Worm (Caenorhabditis elegans) whole organism, late embryonic: ENCODE results near the gene cyp-35B3.

Source experiments
- C38D4.7 ChIP-seq: fragments of 200-800 bp; sonication (Bioruptor generic); optimal IDR thresholded peaks from 2 replicates; lab custom pipeline; 2018; ENCODE audit warnings: mild to moderate bottlenecking, missing genetic modification characterization, moderate library complexity, missing compliant biosample characterization
- ahr-1 ChIP-seq: sonication (generic microtip); optimal IDR thresholded peaks from 2 replicates; lab custom pipeline; 2016; ENCODE audit warnings: missing genetic modification characterization, missing compliant biosample characterization
- ceh-14 ChIP-seq: sonication (generic microtip); optimal IDR thresholded peaks from 2 replicates; lab custom pipeline; 2016; ENCODE audit warnings: missing genotype, missing genetic modification characterization, missing compliant biosample characterization
- ceh-19 ChIP-seq: fragments of 200-800 bp; sonication (Bioruptor generic); optimal IDR thresholded peaks from 2 replicates; lab custom pipeline; 2018; ENCODE audit warnings: mild to moderate bottlenecking, missing genetic modification characterization, missing compliant biosample characterization
- ceh-2 ChIP-seq: sonication (generic microtip); optimal IDR thresholded peaks from 2 replicates; lab custom pipeline; 2016; ENCODE audit warnings: missing genotype, missing genetic modification characterization, missing compliant biosample characterization
- ceh-22 ChIP-seq: sonication (generic microtip); optimal IDR thresholded peaks from 2 replicates; lab custom pipeline; 2017; ENCODE audit warnings: missing biosample characterization, missing genetic modification characterization
- ceh-24 ChIP-seq: sonication (generic microtip); optimal IDR thresholded peaks from 2 replicates; lab custom pipeline; 2016; ENCODE audit warnings: mild to moderate bottlenecking, missing genetic modification characterization, missing compliant biosample characterization
- ceh-31 ChIP-seq: sonication (generic microtip); optimal IDR thresholded peaks from 2 replicates; lab custom pipeline; 2016; ENCODE audit warnings: missing genetic modification characterization, missing compliant biosample characterization
- ceh-34 ChIP-seq: sonication (generic microtip); optimal IDR thresholded peaks from 2 replicates; lab custom pipeline; 2016; ENCODE audit warnings: mild to moderate bottlenecking, missing genetic modification characterization, missing compliant biosample characterization
- ceh-45 ChIP-seq: fragments of 200-800 bp; sonication (Bioruptor generic); IDR thresholded peaks from 2 replicates; pipeline ENCODE4 v1.3.6; 2022; ENCODE audit warnings: missing genetic modification reagents, missing genetic modification characterization, missing compliant biosample characterization
- ceh-48 ChIP-seq: sonication (generic microtip); optimal IDR thresholded peaks from 2 replicates; lab custom pipeline; 2016; ENCODE audit warnings: missing genetic modification characterization, inconsistent platforms, missing compliant biosample characterization
- ceh-6 ChIP-seq: fragments of 200-800 bp; sonication (Bioruptor generic); optimal IDR thresholded peaks from 2 replicates; lab custom pipeline; 2018; ENCODE audit warnings: mild to moderate bottlenecking, missing genetic modification characterization, missing compliant biosample characterization
- ceh-9 ChIP-seq: sonication (generic microtip); optimal IDR thresholded peaks from 2 replicates; lab custom pipeline; 2016; ENCODE audit warnings: mild to moderate bottlenecking, missing genetic modification characterization, inconsistent platforms, missing compliant biosample characterization
- elt-4 ChIP-seq: sonication (generic microtip); optimal IDR thresholded peaks from 2 replicates; lab custom pipeline; 2016; ENCODE audit warnings: missing genetic modification characterization, missing compliant biosample characterization
- ets-4 ChIP-seq: sonication (generic microtip); optimal IDR thresholded peaks from 2 replicates; lab custom pipeline; 2016; ENCODE audit warnings: missing genetic modification characterization, missing compliant biosample characterization
- fax-1 ChIP-seq: sonication (generic microtip); optimal IDR thresholded peaks from 2 replicates; lab custom pipeline; 2016; ENCODE audit warnings: missing genotype, missing genetic modification characterization, missing compliant biosample characterization
- fkh-10 ChIP-seq: fragments of 150-350 bp; optimal IDR thresholded peaks from 2 replicates; lab custom pipeline; 2014; ENCODE audit warnings: missing biosample characterization, missing genetic modification reagents, missing genetic modification characterization
- fkh-6 ChIP-seq: sonication (generic microtip); optimal IDR thresholded peaks from 2 replicates; lab custom pipeline; 2016; ENCODE audit warnings: missing genetic modification characterization, missing compliant biosample characterization
- gmeb-2 ChIP-seq: sonication (generic microtip); optimal IDR thresholded peaks from 2 replicates; lab custom pipeline; 2016; ENCODE audit warnings: missing genetic modification characterization, inconsistent platforms, missing compliant biosample characterization
- hlh-13 ChIP-seq: fragments of 200-800 bp; sonication (Bioruptor generic); optimal IDR thresholded peaks from 2 replicates; lab custom pipeline; 2018; ENCODE audit warnings: mild to moderate bottlenecking, missing genetic modification characterization, missing compliant biosample characterization
- hlh-30 ChIP-seq: sonication (generic microtip); optimal IDR thresholded peaks from 2 replicates; lab custom pipeline; 2017; ENCODE audit warnings: antibody characterized with exemption, missing genetic modification characterization, missing compliant biosample characterization; ENCODE audit not compliant: insufficient read depth
- hlh-6 ChIP-seq: sonication (generic microtip); optimal IDR thresholded peaks from 2 replicates; lab custom pipeline; 2016; ENCODE audit warnings: missing genotype, missing genetic modification characterization, missing compliant biosample characterization
- lim-6 ChIP-seq: sonication (generic microtip); optimal IDR thresholded peaks from 2 replicates; lab custom pipeline; 2016; ENCODE audit warnings: missing genetic modification characterization, missing compliant biosample characterization
- mec-3 ChIP-seq: sonication (generic microtip); optimal IDR thresholded peaks from 2 replicates; lab custom pipeline; 2016; ENCODE audit warnings: borderline replicate concordance, missing genetic modification characterization, missing compliant biosample characterization
- nhr-11 ChIP-seq: fragments of 150-350 bp; optimal IDR thresholded peaks from 2 replicates; lab custom pipeline; 2014; ENCODE audit warnings: missing biosample characterization, missing genetic modification characterization
- nhr-232 ChIP-seq: sonication (generic microtip); optimal IDR thresholded peaks from 2 replicates; lab custom pipeline; 2016; ENCODE audit warnings: missing genetic modification characterization, missing compliant biosample characterization
- npax-4 ChIP-seq: sonication (generic microtip); optimal IDR thresholded peaks from 2 replicates; lab custom pipeline; 2016; ENCODE audit warnings: missing genetic modification characterization, missing compliant biosample characterization
- odd-2 ChIP-seq: sonication (generic microtip); optimal IDR thresholded peaks from 2 replicates; lab custom pipeline; 2017; ENCODE audit warnings: antibody characterized with exemption, mild to moderate bottlenecking, missing genetic modification characterization, missing compliant biosample characterization
- pax-1 ChIP-seq: fragments of 150-350 bp; optimal IDR thresholded peaks from 2 replicates; lab custom pipeline; 2014; ENCODE audit warnings: missing biosample characterization, missing genetic modification characterization
- pha-4 ChIP-seq: fragments of 150-350 bp; optimal IDR thresholded peaks from 2 replicates; lab custom pipeline; 2018; ENCODE audit warnings: missing biosample characterization, missing genetic modification reagents, missing genetic modification characterization
- pqm-1 ChIP-seq: sonication (generic microtip); optimal IDR thresholded peaks from 2 replicates; lab custom pipeline; 2016; ENCODE audit warnings: missing genetic modification characterization, missing compliant biosample characterization
- sox-2 ChIP-seq: fragments of 200-800 bp; sonication (Bioruptor generic); IDR thresholded peaks from 2 replicates; pipeline ENCODE4 v1.3.6; 2022; ENCODE audit warnings: missing genetic modification reagents, missing genetic modification characterization, missing compliant biosample characterization
- sox-4 ChIP-seq: sonication (generic microtip); optimal IDR thresholded peaks from 2 replicates; lab custom pipeline; 2017; ENCODE audit warnings: mild to moderate bottlenecking, missing genetic modification characterization, inconsistent platforms, missing compliant biosample characterization
- syd-9 ChIP-seq: sonication (generic microtip); optimal IDR thresholded peaks from 2 replicates; lab custom pipeline; 2016; ENCODE audit warnings: mild to moderate bottlenecking, missing genetic modification characterization, moderate library complexity, missing compliant biosample characterization
- tbx-7 ChIP-seq: sonication (generic microtip); optimal IDR thresholded peaks from 2 replicates; lab custom pipeline; 2016; ENCODE audit warnings: missing genotype, missing genetic modification characterization, missing compliant biosample characterization
- ttx-3 ChIP-seq: sonication (generic microtip); optimal IDR thresholded peaks from 2 replicates; lab custom pipeline; 2016; ENCODE audit warnings: missing genetic modification reagents, missing genetic modification characterization, missing compliant biosample characterization
- unc-55 ChIP-seq: sonication (generic microtip); optimal IDR thresholded peaks from 2 replicates; lab custom pipeline; 2017; ENCODE audit warnings: missing biosample characterization, missing genetic modification reagents, missing genetic modification characterization
- ztf-16 ChIP-seq: sonication (generic microtip); optimal IDR thresholded peaks from 2 replicates; lab custom pipeline; 2017; ENCODE audit warnings: missing genetic modification characterization, missing compliant biosample characterization

The cyp-35B3 gene

ce11 chrV:3943364-3943763 lies 1.8 kb upstream of the cyp-35B3 start:
- TF ChIP-seq ceh-2 (tag; lab: Kevin White, UChicago): no peak
- TF ChIP-seq fax-1 (tag; lab: Kevin White, UChicago): no peak
- no peak for TF ChIP-seq fkh-10 (GFP tag; lab: Kevin White, UChicago)
- TF ChIP-seq sox-4 (tag; lab: Kevin White, UChicago): no peak
- no peak for TF ChIP-seq fkh-6 (tag; lab: Kevin White, UChicago)
- TF ChIP-seq sox-2: no peak
- TF ChIP-seq hlh-13 (GFP tag; lab: Kevin White, UChicago): no peak
- TF ChIP-seq ceh-19 (GFP tag; lab: Kevin White, UChicago): no peak
- no peak for TF ChIP-seq ceh-6
- TF ChIP-seq C38D4.7 (GFP tag; lab: Kevin White, UChicago): no peak
- TF ChIP-seq lim-6 (tag; lab: Kevin White, UChicago): no peak
- TF ChIP-seq ceh-34 (tag; lab: Kevin White, UChicago): no peak
- TF ChIP-seq ttx-3: no peak
- no peak for TF ChIP-seq ceh-48
- TF ChIP-seq unc-55: no peak

ce11 chrV:3949723-3950122 lies 4.6 kb downstream of the cyp-35B3 start, which contains the start of gene dach-1:
TSS of gene dach-1 (plus strand) at chrV:3950023.
- no peak for TF ChIP-seq lim-6 (tag; lab: Kevin White, UChicago)
- TF ChIP-seq nhr-11 (tag; lab: Kevin White, UChicago): no peak

- TF ChIP-seq ahr-1 (tag; lab: Kevin White, UChicago): no peak
- TF ChIP-seq tbx-7 (tag; lab: Kevin White, UChicago): no peak
- TF ChIP-seq fax-1 (tag; lab: Kevin White, UChicago): no peak
- TF ChIP-seq odd-2 (tag; lab: Kevin White, UChicago): no peak
- no peak for TF ChIP-seq mec-3 (tag; lab: Kevin White, UChicago)
- TF ChIP-seq ceh-22 (tag; lab: Kevin White, UChicago): no peak
Measured at ce11 chrV:3953739-3954138, 8.6 kb downstream of the cyp-35B3 start, which contains the start of gene str-247. TSS of gene str-247 (plus strand) at chrV:3954039.

DNA sequence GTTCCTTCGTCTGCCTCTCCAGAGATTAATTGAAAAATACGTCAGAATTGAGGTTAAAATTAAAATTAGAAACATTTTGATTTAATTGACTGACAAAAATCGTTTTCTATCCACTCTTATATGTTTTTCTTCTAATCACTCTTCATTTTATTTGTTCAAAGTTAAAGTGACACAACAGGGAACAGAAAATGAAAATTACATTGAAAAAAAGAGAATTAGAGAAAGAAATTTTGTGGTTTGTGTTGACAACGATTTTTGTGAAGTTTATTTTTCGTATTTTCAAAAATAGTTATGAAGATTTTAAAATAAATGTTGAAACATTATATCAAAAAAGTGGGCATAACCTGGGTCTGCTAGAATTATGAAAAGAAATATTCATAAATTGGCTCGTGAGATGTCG lies 12.5 kb downstream of the cyp-35B3 start, which contains the start of gene cyp-34A5:
cyp-34A5 (minus strand) TSS at position 101 of the 400 bp plus-strand sequence.
- TF ChIP-seq fkh-10 (GFP tag; lab: Kevin White, UChicago) (no peak), ceh-45 (no peak), pqm-1 (tag; lab: Kevin White, UChicago) (no peak), ets-4 (tag; lab: Kevin White, UChicago) (no peak), ceh-24 (tag; lab: Kevin White, UChicago) (no peak), pax-1 (tag; lab: Kevin White, UChicago) (no peak), hlh-6 (tag; lab: Kevin White, UChicago) (no peak), ztf-16 (no peak), ahr-1 (tag; lab: Kevin White, UChicago) (no peak), npax-4 (tag; lab: Kevin White, UChicago) (no peak)

DNA sequence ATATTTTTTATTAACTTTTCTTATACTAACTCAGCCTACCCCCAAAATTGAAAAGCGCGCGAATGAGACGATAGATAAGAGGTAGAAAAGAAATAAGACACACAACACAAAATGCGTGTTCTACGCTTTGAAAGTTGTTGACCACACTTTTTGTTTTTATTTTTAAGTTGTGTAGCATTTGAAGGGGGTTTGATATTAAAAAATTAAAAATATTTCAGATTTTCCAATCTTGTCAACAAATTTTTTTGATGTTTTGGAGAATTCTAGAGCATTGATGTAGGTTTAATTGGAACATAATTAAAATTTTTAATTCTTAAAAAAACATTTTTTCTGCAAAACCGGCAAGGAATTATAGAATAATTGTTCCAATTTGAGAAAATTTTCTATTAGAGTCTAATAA lies 16.1 kb downstream of the cyp-35B3 start, which contains the start of gene cyp-34A6:
cyp-34A6 (minus strand) TSS at position 101 of the 400 bp plus-strand sequence.
- TF ChIP-seq pha-4: no peak
- no peak for TF ChIP-seq ceh-2 (tag; lab: Kevin White, UChicago)
- TF ChIP-seq hlh-6 (tag; lab: Kevin White, UChicago): no peak
- TF ChIP-seq syd-9 (tag; lab: Kevin White, UChicago): no peak
- no peak for TF ChIP-seq ceh-9 (tag; lab: Kevin White, UChicago)
- no peak for TF ChIP-seq unc-55
- TF ChIP-seq ceh-31 (tag; lab: Kevin White, UChicago): no peak
- TF ChIP-seq hlh-30 (tag; lab: Kevin White, UChicago): no peak
- no peak for TF ChIP-seq elt-4
- no peak for TF ChIP-seq nhr-232
- no peak for TF ChIP-seq ceh-19 (GFP tag; lab: Kevin White, UChicago)
- TF ChIP-seq gmeb-2: no peak
- no peak for TF ChIP-seq ceh-14
